Worm (Caenorhabditis elegans) whole organism, young adult: ENCODE results near the gene M03C11.3.
"Not testable (repeated sequence)": the region's sequence is repeated elsewhere in the genome, so short reads cannot be mapped to it uniquely, and the experiment has no call there.

Experiments used
- F33H1.4 ChIP-seq: fragments of 200-800 bp; sonication (Bioruptor generic); IDR thresholded peaks from 2 replicates; pipeline ENCODE4 v1.3.6; 2022; ENCODE audit warnings: missing genetic modification reagents, missing genetic modification characterization, missing compliant biosample characterization
- F39B2.1 ChIP-seq: fragments of 200-800 bp; sonication (Bioruptor generic); IDR thresholded peaks from 2 replicates; pipeline ENCODE4 v1.3.6; 2022; ENCODE audit warnings: missing genetic modification reagents, missing genetic modification characterization, missing compliant biosample characterization
- ccch-3 ChIP-seq: fragments of 200-800 bp; sonication (Bioruptor generic); optimal IDR thresholded peaks from 2 replicates; lab custom pipeline; 2018; ENCODE audit warnings: mild to moderate bottlenecking, missing genetic modification characterization, missing compliant biosample characterization
- ceh-100 ChIP-seq: fragments of 200-800 bp; sonication (Bioruptor generic); IDR thresholded peaks from 2 replicates; pipeline ENCODE4 v1.3.6; 2022; ENCODE audit warnings: missing genetic modification reagents, missing genetic modification characterization, missing compliant biosample characterization
- dpff-1 ChIP-seq: sonication (generic microtip); optimal IDR thresholded peaks from 2 replicates; lab custom pipeline; 2017; ENCODE audit warnings: mild to moderate bottlenecking, missing genetic modification characterization, missing compliant biosample characterization
- ets-4 ChIP-seq: fragments of 200-800 bp; sonication (Bioruptor generic); optimal IDR thresholded peaks from 2 replicates; lab custom pipeline; 2018; ENCODE audit warnings: mild to moderate bottlenecking, missing genetic modification characterization, missing compliant biosample characterization
- madf-10 ChIP-seq: sonication (generic microtip); optimal IDR thresholded peaks from 2 replicates; lab custom pipeline; 2016; ENCODE audit warnings: mild to moderate bottlenecking, missing genetic modification characterization, missing compliant biosample characterization
- pha-4 ChIP-seq: fragments of 150-350 bp; sonication (generic microtip); optimal IDR thresholded peaks from 2 replicates; lab custom pipeline; 2014; ENCODE audit warnings: missing biosample characterization, missing genetic modification reagents, missing genetic modification characterization
- sea-2 ChIP-seq: fragments of 200-800 bp; sonication (Bioruptor generic); IDR thresholded peaks from 2 replicates; pipeline ENCODE4 v1.3.6; 2022; ENCODE audit warnings: missing genetic modification characterization, missing compliant biosample characterization
- unc-130 ChIP-seq: sonication (generic microtip); optimal IDR thresholded peaks from 2 replicates; lab custom pipeline; 2016; ENCODE audit warnings: missing genetic modification reagents, missing genetic modification characterization, missing compliant biosample characterization
- unc-62 ChIP-seq: fragments of 150-350 bp; optimal IDR thresholded peaks from 2 replicates; lab custom pipeline; 2014; ENCODE audit warnings: missing biosample characterization, missing genetic modification reagents, missing genetic modification characterization
- zfh-2 ChIP-seq: fragments of 200-800 bp; sonication (Bioruptor generic); conservative IDR thresholded peaks from 2 replicates; pipeline ENCODE4 v1.3.6; 2022; ENCODE audit warnings: missing genetic modification reagents, missing genetic modification characterization, missing compliant biosample characterization

- not testable (repeated sequence) for TF ChIP-seq madf-10 (tag; lab: Kevin White, UChicago); F33H1.4 (GFP tag; lab: Robert Waterston, UW); sea-2 (GFP tag; lab: Robert Waterston, UW); ceh-100 (GFP tag; lab: Robert Waterston, UW); ets-4 (GFP tag; lab: Kevin White, UChicago); unc-130 (GFP tag; lab: Kevin White, UChicago); F39B2.1 (GFP tag; lab: Robert Waterston, UW); pha-4 (tag; lab: Kevin White, UChicago); ccch-3 (GFP tag; lab: Kevin White, UChicago); dpff-1 (tag; lab: Kevin White, UChicago); unc-62 (GFP tag; lab: Kevin White, UChicago); zfh-2 (GFP tag; lab: Robert Waterston, UW)
Observed at ce11 chrIII:10438780-10439179, 33.9 kb downstream of the M03C11.3 start, which contains the start of gene H04D03.6.
